Worm (Caenorhabditis elegans): Measurements from ENCODE around the gene Y47D3A.20.
A peak's percentile ranks its signal among the peaks of the same experiment; 100 is the strongest.

Gene Y47D3A.20

ce11 chrIII:11286069-11286468 is 11.2 kb downstream of the Y47D3A.20 start:
- TF ChIP-seq nfya-1 (tag; optimal IDR thresholded peaks at IDR 0.05) (no peak), ceh-14 (tag; optimal IDR thresholded peaks at IDR 0.05) (peak; percentile 43), ceh-22 (tag; optimal IDR thresholded peaks at IDR 0.05) (no peak), C08G9.2 (tag; optimal IDR thresholded peaks at IDR 0.05) (peak; percentile 84), tbx-2 (tag; optimal IDR thresholded peaks at IDR 0.05) (peak; percentile 71), ceh-24 (tag; optimal IDR thresholded peaks at IDR 0.05) (no peak), ceh-31 (tag; optimal IDR thresholded peaks at IDR 0.05) (peak; percentile 84), ref-2 (tag; optimal IDR thresholded peaks at IDR 0.05) (no peak), ztf-16 (tag; optimal IDR thresholded peaks at IDR 0.05) (no peak), mec-3 (tag; optimal IDR thresholded peaks at IDR 0.05; ENCODE audit: borderline replicate concordance) (peak; percentile 68), unc-55 (GFP tag; optimal IDR thresholded peaks at IDR 0.05) (no peak), ceh-48 (tag; optimal IDR thresholded peaks at IDR 0.05) (no peak), ceh-2 (tag; optimal IDR thresholded peaks at IDR 0.05) (peak; percentile 77), unc-42 (tag; optimal IDR thresholded peaks at IDR 0.05) (peak; percentile 71), hlh-8 (tag; optimal IDR thresholded peaks at IDR 0.05) (peak; percentile 34), zip-5 (tag; optimal IDR thresholded peaks at IDR 0.05) (peak; percentile 51), sox-4 (tag; optimal IDR thresholded peaks at IDR 0.05) (no peak), ceh-34 (tag; optimal IDR thresholded peaks at IDR 0.05) (no peak), fax-1 (tag; optimal IDR thresholded peaks at IDR 0.05) (peak; percentile 14), lim-6 (tag; optimal IDR thresholded peaks at IDR 0.05) (no peak), ets-4 (tag; optimal IDR thresholded peaks at IDR 0.05) (peak; percentile 67), odd-2 (tag; optimal IDR thresholded peaks at IDR 0.05) (no peak), npax-4 (tag; optimal IDR thresholded peaks at IDR 0.05) (no peak), elt-2 (tag; optimal IDR thresholded peaks at IDR 0.05) (peak; percentile 11), elt-4 (tag; optimal IDR thresholded peaks at IDR 0.05) (no peak), pqm-1 (tag; optimal IDR thresholded peaks at IDR 0.05) (no peak), tbx-7 (tag; optimal IDR thresholded peaks at IDR 0.05) (peak; percentile 61)

ce11 chrIII:11287340-11287739 is 12.5 kb downstream of the Y47D3A.20 start:
- no peak for TF ChIP-seq tbx-7 (tag; optimal IDR thresholded peaks at IDR 0.05)
- TF ChIP-seq ceh-48 (tag; optimal IDR thresholded peaks at IDR 0.05) = peak; percentile 35

ce11 chrIII:11288295-11288694 is 13.4 kb downstream of the Y47D3A.20 start:
- TF ChIP-seq ztf-16 (tag; optimal IDR thresholded peaks at IDR 0.05) = no peak
- no peak for TF ChIP-seq eyg-1 (tag; optimal IDR thresholded peaks at IDR 0.05)
- no peak for TF ChIP-seq che-1 (tag; optimal IDR thresholded peaks at IDR 0.05)
- no peak for TF ChIP-seq fax-1 (tag; optimal IDR thresholded peaks at IDR 0.05)
- TF ChIP-seq Y22D7AL.16 (tag; optimal IDR thresholded peaks at IDR 0.05) = no peak
- no peak for TF ChIP-seq nhr-232 (tag; optimal IDR thresholded peaks at IDR 0.05)
- TF ChIP-seq ttx-3 (tag; optimal IDR thresholded peaks at IDR 0.05) = no peak
- no peak for TF ChIP-seq sox-2 (GFP tag; IDR thresholded peaks at IDR 0.05)
- no peak for TF ChIP-seq fkh-6 (tag; optimal IDR thresholded peaks at IDR 0.05)
- TF ChIP-seq nfya-1 (tag; optimal IDR thresholded peaks at IDR 0.05) = no peak

- TF ChIP-seq zip-5 (tag; optimal IDR thresholded peaks at IDR 0.05) = no peak
- no peak for TF ChIP-seq pax-1 (tag; optimal IDR thresholded peaks at IDR 0.05)
- no peak for TF ChIP-seq mec-3 (tag; optimal IDR thresholded peaks at IDR 0.05; ENCODE audit: borderline replicate concordance)
These were observed 15.0 kb downstream of the Y47D3A.20 start for ce11 chrIII:11289876-11290275.

ce11 chrIII:11290554-11290953 is 15.7 kb downstream of the Y47D3A.20 start, which contains the start of the genes gly-9, mib-1 and smc-3:
TSS of gene gly-9 (minus strand) at chrIII:11290580.
TSS of gene mib-1 (minus strand) at chrIII:11290676.
TSS of gene smc-3 (plus strand) at chrIII:11290904.
- TF ChIP-seq ceh-14 (tag; optimal IDR thresholded peaks at IDR 0.05) (peak; percentile 47), che-1 (tag; optimal IDR thresholded peaks at IDR 0.05) (no peak), odd-2 (tag; optimal IDR thresholded peaks at IDR 0.05) (no peak), ets-4 (tag; optimal IDR thresholded peaks at IDR 0.05) (peak; percentile 88), ceh-9 (tag; optimal IDR thresholded peaks at IDR 0.05) (no peak), ceh-30 (tag; optimal IDR thresholded peaks at IDR 0.05) (no peak), F13H6.1 (tag; optimal IDR thresholded peaks at IDR 0.05) (peak; percentile 38), hlh-15 (tag; optimal IDR thresholded peaks at IDR 0.05) (peak; percentile 50), fkh-10 (GFP tag; optimal IDR thresholded peaks at IDR 0.05) (no peak), sdc-2 (tag; optimal IDR thresholded peaks at IDR 0.05) (no peak), hlh-30 (tag; optimal IDR thresholded peaks at IDR 0.05; ENCODE audit: insufficient read depth) (no peak), madf-2 (tag; optimal IDR thresholded peaks at IDR 0.05) (no peak), pha-4 (tag; optimal IDR thresholded peaks at IDR 0.05) (no peak), dve-1 (tag; optimal IDR thresholded peaks at IDR 0.05) (no peak), ceh-19 (GFP tag; optimal IDR thresholded peaks at IDR 0.05) (no peak), rnt-1 (tag; optimal IDR thresholded peaks at IDR 0.05) (peak; percentile 79), lim-6 (tag; optimal IDR thresholded peaks at IDR 0.05) (peak; percentile 54), C38D4.7 (GFP tag; optimal IDR thresholded peaks at IDR 0.05) (no peak)
